Worm (Caenorhabditis elegans) whole organism, L2 larva: ENCODE data around the gene sra-36.

Experiments used
- C34F6.9 ChIP-seq: fragments of 150-350 bp; optimal IDR thresholded peaks from 2 replicates; lab custom pipeline; 2014; ENCODE audit warnings: missing biosample characterization, missing genetic modification characterization
- R02D3.7 ChIP-seq: fragments of 150-350 bp; optimal IDR thresholded peaks from 2 replicates; lab custom pipeline; 2014; ENCODE audit warnings: missing biosample characterization, missing genetic modification characterization
- aly-2 ChIP-seq: fragments of 150-350 bp; optimal IDR thresholded peaks from 2 replicates; lab custom pipeline; 2014; ENCODE audit warnings: missing biosample characterization, missing genetic modification characterization
- blmp-1 ChIP-seq: sonication (generic microtip); optimal IDR thresholded peaks from 2 replicates; lab custom pipeline; 2017; ENCODE audit warnings: missing genetic modification characterization, mild to moderate bottlenecking, missing compliant biosample characterization, antibody characterized with exemption, moderate library complexity; ENCODE audit not compliant: insufficient read depth
- ceh-82 ChIP-seq: fragments of 150-350 bp; optimal IDR thresholded peaks from 2 replicates; lab custom pipeline; 2014; ENCODE audit warnings: missing biosample characterization, missing genetic modification characterization
- dmd-4 ChIP-seq: sonication (generic microtip); optimal IDR thresholded peaks from 2 replicates; lab custom pipeline; 2017; ENCODE audit warnings: missing biosample characterization, missing genetic modification characterization
- lsy-2 ChIP-seq, 2 experiments: fragments of 150-350 bp in 1 of 2; sonication (generic microtip) in 1 of 2; optimal IDR thresholded peaks; 2 replicates each; lab custom pipeline; 2014 to 2017; ENCODE audit warnings: missing biosample characterization in 2 of 2, missing genetic modification characterization in 2 of 2
- mbf-1 ChIP-seq: sonication (generic microtip); optimal IDR thresholded peaks from 2 replicates; lab custom pipeline; 2017; ENCODE audit warnings: missing biosample characterization, missing genetic modification characterization
- skn-1 ChIP-seq: sonication (generic microtip); optimal IDR thresholded peaks from 2 replicates; lab custom pipeline; 2017; ENCODE audit warnings: missing biosample characterization, missing genetic modification characterization
- snpc-4 ChIP-seq: fragments of 150-350 bp; optimal IDR thresholded peaks from 2 replicates; lab custom pipeline; 2014; ENCODE audit warnings: missing biosample characterization, missing genetic modification characterization
- unc-39 ChIP-seq: fragments of 150-350 bp; optimal IDR thresholded peaks from 2 replicates; lab custom pipeline; 2014; ENCODE audit warnings: missing biosample characterization, missing genetic modification characterization

DNA sequence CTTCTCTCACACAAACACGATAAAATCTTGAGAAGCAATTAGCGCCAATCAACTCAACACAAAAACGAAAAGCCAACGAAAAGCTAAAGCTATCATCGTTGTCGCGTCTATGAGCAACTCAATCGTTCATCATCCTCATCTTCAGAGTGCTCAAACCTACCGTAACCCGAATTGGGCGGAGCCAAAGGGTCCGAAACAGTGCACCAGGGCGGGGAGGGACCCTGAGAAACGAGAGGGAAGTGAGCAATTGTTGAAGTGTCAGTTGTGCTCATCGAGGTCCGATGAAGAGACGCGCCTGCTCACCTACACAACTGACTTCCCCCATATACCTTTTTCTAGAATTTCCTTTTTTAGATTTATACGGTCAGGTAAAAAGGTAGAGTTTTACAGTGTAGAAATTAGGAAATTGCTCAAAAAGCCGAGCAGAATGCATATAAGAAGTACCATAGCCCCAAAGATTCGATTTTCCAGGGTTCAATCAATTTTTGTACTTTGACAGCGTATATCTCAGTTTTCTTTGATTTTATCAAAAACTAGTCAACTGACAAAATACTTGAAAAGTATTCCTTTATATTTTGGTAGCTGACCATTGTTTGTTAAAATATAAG is 22.1 kb downstream of the sra-36 start, which contains the start of gene hlh-1:
- peak; percentile 0 for TF ChIP-seq C34F6.9
- TF ChIP-seq mbf-1 (tag; lab: Kevin White, UChicago), result no peak
- no peak for TF ChIP-seq dmd-4 (tag; lab: Kevin White, UChicago)
- TF ChIP-seq ceh-82 (tag; lab: Kevin White, UChicago), result no peak
- no peak for TF ChIP-seq aly-2 (tag; lab: Kevin White, UChicago)
- TF ChIP-seq blmp-1 (tag; lab: Kevin White, UChicago), result no peak
- no peak for TF ChIP-seq unc-39 (tag; lab: Kevin White, UChicago)
- TF ChIP-seq snpc-4, result no peak
- no peak for TF ChIP-seq R02D3.7 (tag; lab: Kevin White, UChicago)
- peak; percentile 16 to 83 for TF ChIP-seq lsy-2 (tag; optimal IDR thresholded peaks at IDR 0.05; lab: Kevin White, UChicago)
- TF ChIP-seq skn-1, result no peak
